Fruit fly (Drosophila melanogaster): ENCODE results near the gene Ppat-Dpck.

DNA sequence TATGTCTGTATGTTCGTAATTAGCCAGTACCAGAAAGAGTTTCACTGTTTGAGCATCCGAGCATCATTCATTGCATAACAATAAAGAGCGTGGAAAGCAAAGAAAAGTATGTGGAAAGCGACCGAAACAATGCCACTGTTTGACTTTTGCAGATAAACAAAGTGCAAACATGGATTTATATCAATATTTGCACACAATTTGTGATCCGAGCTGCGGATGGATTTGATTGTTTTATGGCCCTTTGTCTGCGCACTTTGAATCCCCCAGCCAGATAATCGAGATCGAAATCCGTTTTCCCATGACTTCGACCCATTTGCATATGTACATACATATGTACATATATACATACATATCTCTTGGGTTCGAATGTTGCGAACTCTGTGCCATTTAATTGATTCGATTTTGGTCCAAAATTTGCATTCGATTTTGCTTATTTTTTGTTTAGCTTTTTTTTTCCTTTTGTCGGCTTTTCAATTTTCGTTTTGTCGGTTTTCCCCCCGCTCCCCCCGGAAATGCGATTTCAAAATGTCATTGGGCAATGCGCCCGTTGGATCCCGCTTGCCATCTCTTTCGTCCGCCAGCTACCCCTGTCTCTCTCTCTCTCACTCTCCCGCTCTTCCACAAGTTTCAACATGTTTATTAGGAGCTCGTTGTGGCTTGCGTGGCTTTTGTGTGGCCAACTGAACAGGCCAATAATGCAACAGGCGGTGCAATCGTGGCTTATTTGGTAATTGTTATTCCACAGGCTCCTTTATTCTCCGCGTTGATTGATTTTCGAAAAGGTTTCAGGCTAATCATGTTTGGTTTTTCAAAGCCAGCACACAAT, 16.9 kb upstream of the Ppat-Dpck start:
- TF ChIP-seq Ets98B (GFP tag; IDR thresholded peaks at IDR 0.05), result no peak; the same call in 1 of the 2 replicates
- no peak for TF ChIP-seq Snoo (tag; optimal IDR thresholded peaks at IDR 0.05)
- TF ChIP-seq D1 (tag; optimal IDR thresholded peaks at IDR 0.05), result no peak
- no peak for TF ChIP-seq EcR (GFP tag; optimal IDR thresholded peaks at IDR 0.05)
- no peak for TF ChIP-seq fd96Ca (GFP tag; IDR thresholded peaks at IDR 0.05)
- TF ChIP-seq CG10348 (GFP tag; IDR thresholded peaks at IDR 0.05), result no peak
- TF ChIP-seq gl (tag; optimal IDR thresholded peaks at IDR 0.05), result no peak
- TF ChIP-seq CG17806 (tag; optimal IDR thresholded peaks at IDR 0.05), result no peak
- TF ChIP-seq Pif1A (GFP tag; optimal IDR thresholded peaks at IDR 0.05), result no peak
- TF ChIP-seq Pif1B (GFP tag; optimal IDR thresholded peaks at IDR 0.05), result no peak
- TF ChIP-seq rn (GFP tag; IDR thresholded peaks at IDR 0.05), result no peak
- 0 out of 2 replicates have a peak, but pooled peaks have one; percentile 9 for TF ChIP-seq CG32121 (GFP tag; IDR thresholded peaks at IDR 0.05)
- TF ChIP-seq CG9948 (tag; optimal IDR thresholded peaks at IDR 0.05), result no peak

All from whole organism, pupa.